Worm (Caenorhabditis elegans) whole organism, mixed stage, embryonic: ENCODE data around the gene srh-37.

Experiments used
- M03D4.4 ChIP-seq: sonication (generic microtip); optimal IDR thresholded peaks from 2 replicates; lab custom pipeline; 2017; ENCODE audit warnings: mild to moderate bottlenecking, missing genetic modification characterization, missing compliant biosample characterization
- bed-3 ChIP-seq: fragments of 200-800 bp; sonication (Bioruptor generic); optimal IDR thresholded peaks from 3 replicates; lab custom pipeline; 2018; ENCODE audit warnings: mild to moderate bottlenecking, missing genetic modification characterization, moderate library complexity, missing compliant biosample characterization
- blmp-1 ChIP-seq: fragments of 150-350 bp; optimal IDR thresholded peaks from 2 replicates; lab custom pipeline; 2014; ENCODE audit warnings: missing biosample characterization, missing genetic modification characterization
- ceh-39 ChIP-seq: fragments of 150-350 bp; optimal IDR thresholded peaks from 2 replicates; lab custom pipeline; 2014; ENCODE audit warnings: missing biosample characterization, missing genetic modification characterization
- ceh-43 ChIP-seq: fragments of 200-800 bp; sonication (Bioruptor generic); optimal IDR thresholded peaks from 2 replicates; lab custom pipeline; 2018; ENCODE audit warnings: mild to moderate bottlenecking, missing genetic modification characterization, moderate library complexity, missing compliant biosample characterization
- ceh-83 ChIP-seq: fragments of 200-800 bp; sonication (Bioruptor generic); optimal IDR thresholded peaks from 2 replicates; lab custom pipeline; 2018; ENCODE audit warnings: mild to moderate bottlenecking, missing genetic modification characterization, missing compliant biosample characterization
- ces-1 ChIP-seq: fragments of 150-350 bp; optimal IDR thresholded peaks from 2 replicates; lab custom pipeline; 2014; ENCODE audit warnings: missing biosample characterization, missing genetic modification reagents, missing genetic modification characterization
- cnd-1 ChIP-seq: fragments of 200-800 bp; sonication (Bioruptor generic); optimal IDR thresholded peaks from 2 replicates; lab custom pipeline; 2018; ENCODE audit warnings: mild to moderate bottlenecking, missing genetic modification characterization, missing compliant biosample characterization
- elt-1 ChIP-seq: sonication (generic microtip); optimal IDR thresholded peaks from 2 replicates; lab custom pipeline; 2017; ENCODE audit warnings: missing genetic modification characterization, mild to moderate bottlenecking, missing compliant biosample characterization, antibody characterized with exemption, moderate library complexity, borderline replicate concordance; ENCODE audit not compliant: insufficient read depth
- elt-3 ChIP-seq: fragments of 150-350 bp; optimal IDR thresholded peaks from 2 replicates; lab custom pipeline; 2014; ENCODE audit warnings: missing biosample characterization, missing genetic modification characterization
- flh-1 ChIP-seq: fragments of 200-800 bp; sonication (Bioruptor generic); optimal IDR thresholded peaks from 2 replicates; lab custom pipeline; 2018; ENCODE audit warnings: mild to moderate bottlenecking, missing genetic modification characterization, moderate library complexity, missing compliant biosample characterization
- ham-2 ChIP-seq: fragments of 200-800 bp; sonication (Bioruptor generic); optimal IDR thresholded peaks from 2 replicates; lab custom pipeline; 2018; ENCODE audit warnings: mild to moderate bottlenecking, missing genetic modification characterization, missing compliant biosample characterization
- hlh-1 ChIP-seq: fragments of 150-350 bp; optimal IDR thresholded peaks from 2 replicates; lab custom pipeline; 2014; ENCODE audit warnings: missing biosample characterization, missing genetic modification reagents, missing genetic modification characterization
- lin-13 ChIP-seq: fragments of 150-350 bp; optimal IDR thresholded peaks from 2 replicates; lab custom pipeline; 2014; ENCODE audit warnings: missing biosample characterization, missing genetic modification characterization
- lin-32 ChIP-seq: fragments of 200-800 bp; sonication (Bioruptor generic); optimal IDR thresholded peaks from 2 replicates; lab custom pipeline; 2018; ENCODE audit warnings: mild to moderate bottlenecking, missing genetic modification characterization, missing compliant biosample characterization
- lsy-2 ChIP-seq: fragments of 150-350 bp; optimal IDR thresholded peaks from 2 replicates; lab custom pipeline; 2014; ENCODE audit warnings: missing biosample characterization, missing genetic modification characterization
- mep-1 ChIP-seq: fragments of 150-350 bp; optimal IDR thresholded peaks from 2 replicates; lab custom pipeline; 2017; ENCODE audit warnings: missing biosample characterization, missing genetic modification reagents, missing genetic modification characterization, inconsistent platforms
- mls-2 ChIP-seq: sonication (generic microtip); optimal IDR thresholded peaks from 2 replicates; lab custom pipeline; 2016; ENCODE audit warnings: mild to moderate bottlenecking, missing genetic modification characterization, moderate library complexity, missing compliant biosample characterization
- nhr-2 ChIP-seq: fragments of 150-350 bp; optimal IDR thresholded peaks from 2 replicates; lab custom pipeline; 2014; ENCODE audit warnings: missing biosample characterization, missing genetic modification characterization
- nhr-237 ChIP-seq: fragments of 150-350 bp; optimal IDR thresholded peaks from 2 replicates; lab custom pipeline; 2014; ENCODE audit warnings: missing biosample characterization, missing genetic modification characterization
- nhr-28 ChIP-seq: fragments of 150-350 bp; optimal IDR thresholded peaks from 2 replicates; lab custom pipeline; 2014; ENCODE audit warnings: missing biosample characterization, missing genetic modification characterization
- nhr-76 ChIP-seq: sonication (generic microtip); optimal IDR thresholded peaks from 2 replicates; lab custom pipeline; 2017; ENCODE audit warnings: missing biosample characterization, missing genetic modification characterization
- pha-4 ChIP-seq: fragments of 150-350 bp; optimal IDR thresholded peaks from 2 replicates; lab custom pipeline; 2018; ENCODE audit warnings: missing biosample characterization, missing genetic modification reagents, missing genetic modification characterization
- sem-2 ChIP-seq: fragments of 200-800 bp; sonication (Bioruptor generic); optimal IDR thresholded peaks from 2 replicates; lab custom pipeline; 2018; ENCODE audit warnings: mild to moderate bottlenecking, missing genetic modification characterization, missing compliant biosample characterization
- snpc-4 ChIP-seq: fragments of 150-350 bp; optimal IDR thresholded peaks from 2 replicates; lab custom pipeline; 2014; ENCODE audit warnings: missing biosample characterization, missing genetic modification characterization
- tbx-8 ChIP-seq: fragments of 200-800 bp; sonication (Bioruptor generic); optimal IDR thresholded peaks from 2 replicates; lab custom pipeline; 2018; ENCODE audit warnings: mild to moderate bottlenecking, missing genetic modification characterization, moderate library complexity, missing compliant biosample characterization
- unc-120 ChIP-seq: sonication (generic microtip); optimal IDR thresholded peaks from 2 replicates; lab custom pipeline; 2017; ENCODE audit warnings: missing genetic modification characterization, missing compliant biosample characterization; ENCODE audit not compliant: poor library complexity, severe bottlenecking
- unc-39 ChIP-seq: fragments of 150-350 bp; optimal IDR thresholded peaks from 2 replicates; lab custom pipeline; 2014; ENCODE audit warnings: missing biosample characterization, missing genetic modification characterization
- unc-62 ChIP-seq: fragments of 150-350 bp; optimal IDR thresholded peaks from 2 replicates; lab custom pipeline; 2014; ENCODE audit warnings: missing biosample characterization, missing genetic modification reagents, missing genetic modification characterization
- zip-8 ChIP-seq: fragments of 150-350 bp; optimal IDR thresholded peaks from 2 replicates; lab custom pipeline; 2014; ENCODE audit warnings: missing biosample characterization, missing genetic modification characterization
- ztf-11 ChIP-seq: fragments of 150-350 bp; optimal IDR thresholded peaks from 2 replicates; lab custom pipeline; 2014; ENCODE audit warnings: missing biosample characterization, missing genetic modification characterization

The srh-37 gene

DNA sequence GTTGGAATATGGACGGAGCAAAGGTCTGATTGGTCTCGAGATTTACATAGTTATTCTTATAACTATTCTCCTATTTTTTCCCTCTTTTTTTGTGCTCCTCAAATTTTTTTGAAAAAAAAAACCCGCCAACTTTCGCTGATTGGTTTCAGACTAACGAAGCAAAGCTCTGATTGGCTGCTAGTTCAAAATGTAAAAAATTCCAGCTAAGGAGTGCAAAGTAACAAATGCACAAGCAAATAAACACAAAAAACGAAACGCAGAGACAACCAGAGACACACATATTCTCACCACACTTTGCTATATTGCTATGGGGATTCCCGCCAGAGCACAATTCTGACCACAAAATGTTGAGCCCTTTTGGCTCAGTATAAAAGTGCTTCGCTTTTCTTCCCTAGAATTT lies 14.9 kb downstream of the srh-37 start, which contains the start of gene T01G6.1:
TSS of gene T01G6.1 (plus strand) at position 301 of the 400 bp plus-strand sequence.
- TF ChIP-seq mep-1 (tag; lab: Kevin White, UChicago) (no peak), zip-8 (no peak), sem-2 (GFP tag; lab: Kevin White, UChicago) (no peak), M03D4.4 (tag; lab: Kevin White, UChicago) (no peak), nhr-2 (tag; lab: Kevin White, UChicago) (no peak), tbx-8 (no peak), nhr-28 (tag; lab: Kevin White, UChicago) (no peak), cnd-1 (tag; lab: Kevin White, UChicago) (no peak), lin-32 (no peak), snpc-4 (tag; lab: Kevin White, UChicago) (no peak), elt-3 (no peak), flh-1 (GFP tag; lab: Kevin White, UChicago) (no peak), nhr-76 (tag; lab: Kevin White, UChicago) (no peak), elt-1 (tag; lab: Kevin White, UChicago) (no peak), nhr-237 (no peak), hlh-1 (tag; lab: Kevin White, UChicago) (no peak), unc-120 (tag; lab: Kevin White, UChicago) (no peak), lsy-2 (no peak)

DNA sequence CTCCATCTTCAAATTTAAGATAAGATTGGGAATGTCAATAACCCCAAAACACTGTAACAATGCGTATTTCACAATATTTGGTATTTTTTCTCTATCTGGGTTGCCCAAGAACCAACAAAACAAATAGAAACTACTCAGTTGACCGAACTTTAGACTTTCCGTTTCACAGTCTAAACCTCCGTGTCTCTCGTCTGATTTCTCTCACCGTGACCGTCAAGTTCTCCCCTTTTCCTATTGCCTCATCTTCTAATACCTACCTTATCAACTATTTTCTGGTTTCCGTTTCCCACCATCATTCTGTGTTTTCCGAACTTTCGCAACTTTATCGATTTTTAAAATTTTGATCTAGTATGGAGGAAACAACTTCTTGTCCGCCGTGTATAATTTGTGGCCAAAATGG lies 18.0 kb downstream of the srh-37 start, which contains the start of gene nhr-131:
TSS of gene nhr-131 (plus strand) at position 87 of the 400 bp plus-strand sequence.
- TF ChIP-seq pha-4 (tag; lab: Kevin White, UChicago) (no peak), ham-2 (GFP tag; lab: Kevin White, UChicago) (no peak), ceh-39 (tag; lab: Kevin White, UChicago) (no peak), nhr-2 (tag; lab: Kevin White, UChicago) (no peak), nhr-237 (no peak), flh-1 (GFP tag; lab: Kevin White, UChicago) (no peak), unc-39 (no peak), ceh-43 (no peak), elt-3 (no peak), ces-1 (GFP tag; lab: Kevin White, UChicago) (no peak)
- TF ChIP-seq, all 35 proteins: peak for 0

DNA sequence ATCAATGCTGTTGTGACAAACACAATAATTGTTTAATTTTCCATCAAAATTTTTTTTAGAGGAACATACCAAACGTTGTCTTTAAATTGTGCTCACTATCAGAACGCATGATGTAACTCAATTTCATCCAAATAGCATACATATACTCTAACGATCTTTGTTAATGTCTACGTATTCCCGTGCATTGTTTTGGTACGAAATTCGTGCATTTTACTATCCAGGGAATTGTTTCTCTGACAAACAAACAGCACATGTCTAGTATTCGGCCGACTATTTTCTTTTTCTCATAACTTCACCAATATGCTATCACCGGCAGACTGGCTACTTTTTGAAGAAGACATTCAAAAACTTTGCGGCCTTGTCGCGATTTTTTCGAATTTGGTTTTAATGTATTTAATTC lies 20.9 kb downstream of the srh-37 start, which contains the start of gene str-196:
TSS of gene str-196 (plus strand) at position 301 of the 400 bp plus-strand sequence.
- no peak for TF ChIP-seq nhr-2 (tag; lab: Kevin White, UChicago)
- TF ChIP-seq, all 35 proteins: peak for 0

DNA sequence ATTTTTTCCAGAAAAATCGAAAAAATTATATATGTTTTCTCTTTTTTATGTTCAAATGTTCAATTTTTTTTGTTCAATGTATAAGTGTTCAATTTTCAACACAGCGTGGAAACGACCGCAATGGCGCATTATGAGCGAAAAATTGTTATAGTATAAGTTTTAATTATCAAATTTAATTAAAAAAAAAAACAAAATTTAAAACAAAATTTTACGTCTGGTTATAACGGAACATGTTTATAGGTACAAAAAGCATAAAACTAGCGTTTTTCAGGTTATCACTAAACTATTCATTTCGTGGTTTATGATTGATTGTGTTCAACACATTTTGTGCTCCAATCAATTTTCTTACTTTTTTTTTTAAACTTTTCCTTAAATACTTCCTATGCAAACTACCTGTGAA lies 23.0 kb downstream of the srh-37 start, which contains the start of gene nhr-106:
TSS of gene nhr-106 (plus strand) at position 301 of the 400 bp plus-strand sequence.
- no peak for TF ChIP-seq hlh-1 (tag; lab: Kevin White, UChicago)
- no peak for TF ChIP-seq bed-3 (GFP tag; lab: Kevin White, UChicago)
- no peak for TF ChIP-seq mls-2 (tag; lab: Kevin White, UChicago)
- TF ChIP-seq unc-39 = no peak
- TF ChIP-seq sem-2 (GFP tag; lab: Kevin White, UChicago) = no peak
- TF ChIP-seq snpc-4 (tag; lab: Kevin White, UChicago) = no peak
- no peak for TF ChIP-seq flh-1 (GFP tag; lab: Kevin White, UChicago)
- no peak for TF ChIP-seq cnd-1 (tag; lab: Kevin White, UChicago)
- no peak for TF ChIP-seq ceh-43
- TF ChIP-seq elt-3 = no peak
- no peak for TF ChIP-seq unc-62 (GFP tag; lab: Kevin White, UChicago)
- TF ChIP-seq zip-8 = no peak
- TF ChIP-seq tbx-8 = no peak
- no peak for TF ChIP-seq ceh-83 (GFP tag; lab: Kevin White, UChicago)
- TF ChIP-seq lin-13 = no peak
- no peak for TF ChIP-seq blmp-1 (tag; lab: Kevin White, UChicago)
- TF ChIP-seq ceh-39 (tag; lab: Kevin White, UChicago) = no peak
- no peak for TF ChIP-seq ztf-11 (tag; lab: Kevin White, UChicago)

DNA sequence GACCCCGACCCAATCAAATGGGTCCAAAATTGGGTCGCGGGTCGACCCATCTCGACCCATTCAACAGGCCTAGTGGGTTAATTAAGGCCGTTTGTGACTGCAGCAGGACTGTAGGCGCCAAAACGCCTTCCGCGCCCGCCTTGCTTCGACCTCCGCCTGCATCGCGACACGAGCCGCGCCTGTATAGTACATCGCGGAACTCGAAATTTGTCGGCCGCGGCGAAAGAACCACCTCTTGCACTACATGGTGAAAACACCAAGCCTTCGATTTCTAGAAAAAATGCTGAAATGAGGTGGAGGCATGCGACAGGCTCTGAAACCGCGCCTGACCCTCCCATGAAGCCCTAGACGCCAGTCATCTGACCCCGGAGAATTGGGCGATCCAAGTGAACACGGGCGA lies 24.3 kb downstream of the srh-37 start:
- TF ChIP-seq lin-13 (no peak), zip-8 (no peak), nhr-2 (tag; lab: Kevin White, UChicago) (no peak)
